Fruit fly (Drosophila melanogaster): ENCODE measurements around the gene CG42346.
A peak's percentile ranks its signal among the peaks of the same experiment; 100 is the strongest.

CG42346 gene

DNA sequence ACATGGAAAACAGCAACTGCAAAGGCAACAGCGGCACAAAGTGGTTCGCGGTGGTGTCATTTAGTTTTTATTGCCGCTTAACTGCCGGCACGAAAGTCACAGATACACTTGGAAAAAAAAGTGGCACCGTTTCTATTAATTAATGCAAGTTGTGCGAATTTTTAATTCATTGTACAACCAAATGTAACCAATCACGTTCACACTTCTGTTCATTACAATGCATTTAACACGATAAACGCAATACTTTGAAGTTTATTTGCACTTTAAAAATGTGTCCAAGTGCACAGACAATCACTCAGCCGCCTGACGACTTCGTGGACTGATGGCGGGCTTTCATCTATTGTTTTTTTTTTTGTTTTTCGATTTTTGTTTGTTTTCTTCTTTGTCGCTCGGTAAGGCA is 1.3 kb downstream of the CG42346 start (continued):
- TF ChIP-seq CG11085 (GFP tag; IDR thresholded peaks at IDR 0.05) (no peak), E2f1 (GFP tag; IDR thresholded peaks at IDR 0.05) (peak; percentile 53; the same call in 1 of the 2 replicates), Aef1 (GFP tag; IDR thresholded peaks at IDR 0.05) (peak; percentile 54), Abd-B (GFP tag; optimal IDR thresholded peaks at IDR 0.05) (peak; percentile 65), CG11695 (GFP tag; IDR thresholded peaks at IDR 0.05) (peak; percentile 44; the same call in 1 of the 3 replicates), CG16813 (GFP tag; IDR thresholded peaks at IDR 0.05; ENCODE audit: partially characterized antibody) (no peak), CG4328 (GFP tag; optimal IDR thresholded peaks at IDR 0.05) (no peak), ewg (GFP tag; optimal IDR thresholded peaks at IDR 0.05) (peak; percentile 39), jumu (GFP tag; optimal IDR thresholded peaks at IDR 0.05) (peak; percentile 31), dpn (GFP tag; optimal IDR thresholded peaks at IDR 0.05) (peak; percentile 45 to 58), stwl (tag; optimal IDR thresholded peaks at IDR 0.05) (no peak), CG9932 (GFP tag; IDR thresholded peaks at IDR 0.05) (no peak), Hsf (GFP tag; optimal IDR thresholded peaks at IDR 0.05) (peak; percentile 29), Gug (GFP tag; IDR thresholded peaks at IDR 0.05) (peak; percentile 29; the same call in 1 of the 4 replicates), Poxn (GFP tag; IDR thresholded peaks at IDR 0.05) (no peak), CG17829 (tag; optimal IDR thresholded peaks at IDR 0.05) (peak; percentile 29), chif (GFP tag; optimal IDR thresholded peaks at IDR 0.05) (peak; percentile 48 to 59), CG17359 (tag; optimal IDR thresholded peaks at IDR 0.05) (peak; percentile 72), al (GFP tag; IDR thresholded peaks at IDR 0.05) (no peak), Lpt (GFP tag; optimal IDR thresholded peaks at IDR 0.05) (no peak), CG10462 (GFP tag; optimal IDR thresholded peaks at IDR 0.05) (peak; percentile 13), nerfin-1 (tag; optimal IDR thresholded peaks at IDR 0.05) (peak; percentile 26)

dm6 chrX:22836438-22836837 is 4.2 kb downstream of the CG42346 start:
- TF ChIP-seq fu2 (GFP tag; optimal IDR thresholded peaks at IDR 0.05) (no peak), tll (GFP tag; optimal IDR thresholded peaks at IDR 0.05) (peak in 1 of 2 experiments; percentile 49), CG2712 (tag; optimal IDR thresholded peaks at IDR 0.05) (no peak), Hmx (GFP tag; optimal IDR thresholded peaks at IDR 0.05) (no peak), nerfin-2 (GFP tag; IDR thresholded peaks at IDR 0.05; ENCODE audit: partially characterized antibody) (no peak), ci (GFP tag; IDR thresholded peaks at IDR 0.05) (no peak), dpn (GFP tag; optimal IDR thresholded peaks at IDR 0.05) (no peak), CG3065 (GFP tag; optimal IDR thresholded peaks at IDR 0.05) (no peak), pnt (GFP tag; optimal IDR thresholded peaks at IDR 0.05) (no peak), Sin3A (optimal IDR thresholded peaks at IDR 0.05) (no peak), CG15479 (GFP tag; optimal IDR thresholded peaks at IDR 0.05) (peak; percentile 81), CG2199 (GFP tag; IDR thresholded peaks at IDR 0.05) (peak; percentile 72; the same call in 2 of the 3 replicates)

- TF ChIP-seq Oaz (GFP tag; IDR thresholded peaks at IDR 0.05) (0 out of 2 replicates have a peak, but pooled peaks have one; percentile 12), CG4328 (GFP tag; optimal IDR thresholded peaks at IDR 0.05) (peak; percentile 36), lola (GFP tag; optimal IDR thresholded peaks at IDR 0.05) (no peak), chif (GFP tag; optimal IDR thresholded peaks at IDR 0.05) (peak in 1 of 2 experiments; percentile 34), ERR (GFP tag; optimal IDR thresholded peaks at IDR 0.05) (no peak), seq (GFP tag; IDR thresholded peaks at IDR 0.05) (peak; percentile 68; the same call in 1 of the 2 replicates), CG18599 (GFP tag; optimal IDR thresholded peaks at IDR 0.05) (peak; percentile 38), bab2 (GFP tag; optimal IDR thresholded peaks at IDR 0.05) (peak; percentile 15), klu (GFP tag; IDR thresholded peaks at IDR 0.05) (no peak), CG15696 (tag; optimal IDR thresholded peaks at IDR 0.05) (peak; percentile 17), Trl (optimal IDR thresholded peaks at IDR 0.05) (no peak), Trl (GFP tag; optimal IDR thresholded peaks at IDR 0.05) (peak; percentile 29), Gug (GFP tag; IDR thresholded peaks at IDR 0.05) (no peak), ci (GFP tag; IDR thresholded peaks at IDR 0.05) (peak; percentile 77), H15 (GFP tag; IDR thresholded peaks at IDR 0.05) (0 out of 3 replicates have a peak, but pooled peaks have one; percentile 22), CG8290 (GFP tag; optimal IDR thresholded peaks at IDR 0.05) (no peak), CG8290 (tag; optimal IDR thresholded peaks at IDR 0.05) (peak in 1 of 2 experiments; percentile 35), dmrt99B (tag; optimal IDR thresholded peaks at IDR 0.05) (peak; percentile 45), Lhr (GFP tag; optimal IDR thresholded peaks at IDR 0.05) (peak; percentile 9), CG3838 (GFP tag; optimal IDR thresholded peaks at IDR 0.05) (no peak), bcd (GFP tag; optimal IDR thresholded peaks at IDR 0.05) (peak; percentile 51)
Observed at dm6 chrX:22837338-22837737, 5.1 kb downstream of the CG42346 start.
